Worm (Caenorhabditis elegans): ENCODE data around the gene srsx-18.

srsx-18 gene

DNA sequence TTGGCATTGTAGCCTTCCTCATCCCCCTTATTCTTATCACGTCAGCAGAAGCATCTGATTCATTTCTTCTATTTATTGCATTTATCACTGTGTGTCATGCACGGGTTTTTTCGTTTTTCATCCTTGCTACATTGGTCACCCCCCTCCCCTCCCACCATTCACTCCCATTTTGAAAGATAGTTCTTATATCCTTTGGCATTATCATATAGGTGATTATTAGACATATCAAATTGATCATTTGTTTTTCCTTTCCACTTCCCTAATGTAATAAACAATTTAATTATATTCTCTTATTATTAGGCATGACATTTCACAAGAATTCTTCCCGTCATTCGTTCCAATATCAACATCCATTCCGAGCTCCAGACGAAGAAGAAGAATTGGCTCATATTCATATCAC, 28.8 kb downstream of the srsx-18 start, which contains the start of gene M03F8.1:
TSS of gene M03F8.1 (plus strand) at position 301 of the 400 bp plus-strand sequence.
- TF ChIP-seq lin-32 (GFP tag; optimal IDR thresholded peaks at IDR 0.05) (no peak), elt-1 (tag; optimal IDR thresholded peaks at IDR 0.05; ENCODE audit: borderline replicate concordance, insufficient read depth) (no peak), ceh-39 (tag; optimal IDR thresholded peaks at IDR 0.05) (no peak), mls-2 (tag; optimal IDR thresholded peaks at IDR 0.05) (no peak), ces-1 (GFP tag; optimal IDR thresholded peaks at IDR 0.05) (no peak), nhr-12 (tag; optimal IDR thresholded peaks at IDR 0.05) (no peak), ham-2 (GFP tag; optimal IDR thresholded peaks at IDR 0.05) (no peak), sptf-1 (tag; optimal IDR thresholded peaks at IDR 0.05) (no peak), nhr-28 (tag; optimal IDR thresholded peaks at IDR 0.05) (no peak), tbx-8 (GFP tag; optimal IDR thresholded peaks at IDR 0.05) (no peak), nhr-76 (tag; optimal IDR thresholded peaks at IDR 0.05) (no peak), nhr-237 (tag; optimal IDR thresholded peaks at IDR 0.05) (no peak), unc-120 (tag; optimal IDR thresholded peaks at IDR 0.05; ENCODE audit: poor library complexity, severe bottlenecking) (no peak), bed-3 (GFP tag; optimal IDR thresholded peaks at IDR 0.05) (no peak), lin-13 (tag; optimal IDR thresholded peaks at IDR 0.05) (no peak), blmp-1 (tag; optimal IDR thresholded peaks at IDR 0.05) (no peak), pha-4 (tag; optimal IDR thresholded peaks at IDR 0.05) (no peak), unc-62 (GFP tag; optimal IDR thresholded peaks at IDR 0.05) (no peak), hlh-1 (tag; optimal IDR thresholded peaks at IDR 0.05) (no peak), elt-3 (tag; optimal IDR thresholded peaks at IDR 0.05) (no peak)

DNA sequence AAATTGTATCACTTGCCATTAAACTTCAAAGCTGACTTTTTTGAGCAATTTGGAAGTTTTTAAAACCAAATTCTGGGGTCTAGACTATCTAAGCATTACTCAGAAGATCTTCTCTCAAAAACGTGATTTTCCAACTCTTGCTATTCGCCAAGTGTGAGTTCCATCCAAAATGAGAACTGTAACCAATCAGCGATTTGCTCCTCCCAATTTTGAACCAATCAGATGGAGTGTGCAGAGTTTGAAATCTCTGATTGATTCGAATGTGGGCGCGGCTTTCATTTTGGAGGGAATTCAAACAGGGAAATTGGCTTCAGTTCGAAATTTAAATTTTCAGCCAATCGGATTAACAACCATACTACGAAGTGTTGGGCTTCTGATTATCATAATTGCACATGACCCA, 30.8 kb downstream of the srsx-18 start:
- no peak for TF ChIP-seq nhr-28 (tag; optimal IDR thresholded peaks at IDR 0.05)

DNA sequence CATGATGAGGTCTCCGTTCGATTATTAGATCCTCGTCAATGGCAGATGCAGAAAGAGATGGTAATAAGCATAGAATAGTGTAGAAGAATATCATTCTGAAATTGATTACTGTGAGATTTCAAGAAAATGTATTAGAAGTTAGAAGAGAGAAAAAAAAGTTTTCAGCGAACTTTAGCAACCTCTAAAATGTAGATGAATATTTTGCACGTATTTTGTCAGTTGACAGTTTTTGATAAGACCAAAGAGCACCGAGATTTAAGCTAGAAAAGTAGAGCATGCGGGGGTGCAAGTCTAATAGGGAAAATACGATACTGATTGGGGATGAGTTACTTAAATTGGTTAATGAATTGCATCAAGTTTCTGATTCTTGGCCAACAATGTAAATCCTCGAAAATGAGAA, 32.4 kb downstream of the srsx-18 start, which contains the start of gene M03F8.6:
TSS of gene M03F8.6 (minus strand) at position 101 of the 400 bp plus-strand sequence.
- TF ChIP-seq sptf-1 (tag; optimal IDR thresholded peaks at IDR 0.05) (no peak), unc-62 (GFP tag; optimal IDR thresholded peaks at IDR 0.05) (no peak), nhr-2 (tag; optimal IDR thresholded peaks at IDR 0.05) (no peak), ceh-39 (tag; optimal IDR thresholded peaks at IDR 0.05) (no peak), mls-2 (tag; optimal IDR thresholded peaks at IDR 0.05) (no peak), cnd-1 (tag; optimal IDR thresholded peaks at IDR 0.05) (no peak), sem-2 (GFP tag; optimal IDR thresholded peaks at IDR 0.05) (no peak), lin-13 (tag; optimal IDR thresholded peaks at IDR 0.05) (no peak), snpc-4 (tag; optimal IDR thresholded peaks at IDR 0.05) (no peak), blmp-1 (tag; optimal IDR thresholded peaks at IDR 0.05) (no peak), unc-120 (tag; optimal IDR thresholded peaks at IDR 0.05; ENCODE audit: poor library complexity, severe bottlenecking) (no peak), bed-3 (GFP tag; optimal IDR thresholded peaks at IDR 0.05) (no peak), flh-1 (GFP tag; optimal IDR thresholded peaks at IDR 0.05) (no peak), pha-4 (tag; optimal IDR thresholded peaks at IDR 0.05) (no peak), nhr-76 (tag; optimal IDR thresholded peaks at IDR 0.05) (no peak), elt-1 (tag; optimal IDR thresholded peaks at IDR 0.05; ENCODE audit: borderline replicate concordance, insufficient read depth) (no peak), mab-5 (tag; optimal IDR thresholded peaks at IDR 0.05) (no peak), nhr-28 (tag; optimal IDR thresholded peaks at IDR 0.05) (no peak)

DNA sequence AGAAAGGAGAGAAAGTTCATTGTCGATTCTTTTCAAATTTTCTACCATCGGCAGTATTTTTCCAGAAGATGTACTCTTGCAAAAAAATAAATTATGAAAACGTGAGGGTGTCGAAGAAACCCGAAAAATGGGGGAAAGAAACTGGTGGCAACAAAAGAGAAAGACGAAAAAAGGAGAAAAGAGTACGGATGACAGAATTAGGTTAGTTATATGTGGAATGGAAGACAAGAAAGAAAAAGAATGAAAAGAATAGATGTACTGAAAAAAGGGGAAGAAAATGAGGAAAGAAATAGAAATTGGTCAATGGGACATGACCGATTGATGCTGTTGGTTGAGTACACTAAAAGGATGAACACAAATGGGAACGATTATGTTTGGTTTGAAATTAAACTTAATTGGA, 33.3 kb downstream of the srsx-18 start:
- TF ChIP-seq tbx-8 (GFP tag; optimal IDR thresholded peaks at IDR 0.05) (no peak), sem-2 (GFP tag; optimal IDR thresholded peaks at IDR 0.05) (no peak), bed-3 (GFP tag; optimal IDR thresholded peaks at IDR 0.05) (no peak), pha-4 (tag; optimal IDR thresholded peaks at IDR 0.05) (no peak), mab-5 (tag; optimal IDR thresholded peaks at IDR 0.05) (no peak), elt-3 (tag; optimal IDR thresholded peaks at IDR 0.05) (no peak), ces-1 (GFP tag; optimal IDR thresholded peaks at IDR 0.05) (peak; percentile 69)

DNA sequence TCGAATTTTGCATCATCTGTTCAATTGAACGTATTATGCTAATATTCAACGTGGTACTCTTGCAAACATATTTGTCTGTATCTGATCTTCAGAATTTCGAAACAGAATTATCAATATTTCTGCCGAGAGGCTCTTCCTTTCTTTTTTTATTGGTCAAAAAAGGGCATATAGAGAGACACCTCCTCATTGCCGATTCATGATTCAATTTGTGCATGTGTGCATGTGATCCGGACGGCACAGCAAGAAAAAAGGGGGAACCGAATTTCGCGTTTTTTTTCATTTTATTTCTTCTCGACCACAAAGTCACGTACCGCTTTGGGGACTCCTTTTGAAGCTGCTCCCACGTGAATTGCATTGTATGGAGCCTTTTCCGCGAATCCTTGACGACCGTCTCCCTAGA, 39.2 kb downstream of the srsx-18 start, which contains the start of gene mcp-1:
TSS of gene mcp-1 (plus strand) at position 292 of the 400 bp plus-strand sequence.
- TF ChIP-seq snpc-4 (tag; optimal IDR thresholded peaks at IDR 0.05) (no peak), ceh-83 (GFP tag; optimal IDR thresholded peaks at IDR 0.05) (no peak), tbx-8 (GFP tag; optimal IDR thresholded peaks at IDR 0.05) (no peak), hlh-1 (tag; optimal IDR thresholded peaks at IDR 0.05) (no peak)

DNA sequence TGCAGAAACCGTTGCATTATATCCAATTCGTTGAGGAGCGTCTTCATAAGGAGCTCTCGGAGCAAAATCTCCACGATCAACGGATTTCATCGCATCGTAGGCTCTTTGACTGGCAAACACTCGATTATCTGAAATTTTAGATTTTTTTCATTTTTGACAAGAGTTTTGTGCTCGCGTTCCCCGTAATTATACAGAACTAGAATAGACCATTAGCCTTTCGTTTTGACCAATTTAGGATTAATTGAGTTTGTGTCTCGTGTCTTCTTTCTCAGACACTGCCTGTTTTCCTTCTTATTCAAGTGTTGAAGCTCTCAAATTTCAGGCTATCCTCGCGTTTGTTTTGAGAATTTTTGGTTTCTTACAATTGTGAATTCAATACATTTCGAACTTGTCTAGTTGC, 40.8 kb downstream of the srsx-18 start:
- TF ChIP-seq ztf-11 (tag; optimal IDR thresholded peaks at IDR 0.05): no peak
- no peak for TF ChIP-seq tbx-8 (GFP tag; optimal IDR thresholded peaks at IDR 0.05)
- no peak for TF ChIP-seq nhr-237 (tag; optimal IDR thresholded peaks at IDR 0.05)
- TF ChIP-seq ham-2 (GFP tag; optimal IDR thresholded peaks at IDR 0.05): no peak
- TF ChIP-seq ces-1 (GFP tag; optimal IDR thresholded peaks at IDR 0.05): peak; percentile 71
- no peak for TF ChIP-seq flh-1 (GFP tag; optimal IDR thresholded peaks at IDR 0.05)
- no peak for TF ChIP-seq nhr-2 (tag; optimal IDR thresholded peaks at IDR 0.05)
